Fruit fly (Drosophila melanogaster): ENCODE measurements around the gene CG32857.

dm6 chrX:21567793-21568192, 49.6 kb downstream of the CG32857 start:
- TF ChIP-seq CG8478 (optimal IDR thresholded peaks at IDR 0.05) (no peak), CTCF (optimal IDR thresholded peaks at IDR 0.05) (no peak)
